Worm (Caenorhabditis elegans) whole organism, late embryonic: ENCODE measurements around the gene mak-1.

Experiments used
- C08G9.2 ChIP-seq: sonication (generic microtip); optimal IDR thresholded peaks from 2 replicates; lab custom pipeline; 2016; ENCODE audit warnings: mild to moderate bottlenecking, missing genetic modification characterization, moderate library complexity, missing compliant biosample characterization
- Y22D7AL.16 ChIP-seq: sonication (generic microtip); optimal IDR thresholded peaks from 2 replicates; lab custom pipeline; 2016; ENCODE audit warnings: missing genetic modification characterization, missing compliant biosample characterization
- ahr-1 ChIP-seq: sonication (generic microtip); optimal IDR thresholded peaks from 2 replicates; lab custom pipeline; 2016; ENCODE audit warnings: missing genetic modification characterization, missing compliant biosample characterization
- ama-1 ChIP-seq: fragments of 150-350 bp; optimal IDR thresholded peaks from 2 replicates; lab custom pipeline; 2014
- ceh-14 ChIP-seq: sonication (generic microtip); optimal IDR thresholded peaks from 2 replicates; lab custom pipeline; 2016; ENCODE audit warnings: missing genotype, missing genetic modification characterization, missing compliant biosample characterization
- ceh-18 ChIP-seq: sonication (generic microtip); optimal IDR thresholded peaks from 2 replicates; lab custom pipeline; 2016; ENCODE audit warnings: missing genetic modification characterization, missing compliant biosample characterization
- ceh-22 ChIP-seq: sonication (generic microtip); optimal IDR thresholded peaks from 2 replicates; lab custom pipeline; 2017; ENCODE audit warnings: missing biosample characterization, missing genetic modification characterization
- ceh-30 ChIP-seq: fragments of 150-350 bp; optimal IDR thresholded peaks from 2 replicates; lab custom pipeline; 2014; ENCODE audit warnings: missing biosample characterization, missing genetic modification characterization
- ceh-31 ChIP-seq: sonication (generic microtip); optimal IDR thresholded peaks from 2 replicates; lab custom pipeline; 2016; ENCODE audit warnings: missing genetic modification characterization, missing compliant biosample characterization
- ceh-34 ChIP-seq: sonication (generic microtip); optimal IDR thresholded peaks from 2 replicates; lab custom pipeline; 2016; ENCODE audit warnings: mild to moderate bottlenecking, missing genetic modification characterization, missing compliant biosample characterization
- ceh-45 ChIP-seq: fragments of 200-800 bp; sonication (Bioruptor generic); IDR thresholded peaks from 2 replicates; pipeline ENCODE4 v1.3.6; 2022; ENCODE audit warnings: missing genetic modification reagents, missing genetic modification characterization, missing compliant biosample characterization
- che-1 ChIP-seq: sonication (generic microtip); optimal IDR thresholded peaks from 2 replicates; lab custom pipeline; 2016; ENCODE audit warnings: mild to moderate bottlenecking, missing genetic modification characterization, missing compliant biosample characterization
- dmd-4 ChIP-seq: sonication (generic microtip); optimal IDR thresholded peaks from 2 replicates; lab custom pipeline; 2016; ENCODE audit warnings: borderline replicate concordance, missing genetic modification characterization, missing compliant biosample characterization
- dve-1 ChIP-seq: sonication (generic microtip); optimal IDR thresholded peaks from 2 replicates; lab custom pipeline; 2017; ENCODE audit warnings: antibody characterized with exemption, mild to moderate bottlenecking, missing genetic modification characterization, missing compliant biosample characterization
- elt-2 ChIP-seq: sonication (generic microtip); optimal IDR thresholded peaks from 2 replicates; lab custom pipeline; 2016; ENCODE audit warnings: missing genetic modification reagents, missing genetic modification characterization, missing compliant biosample characterization
- ets-4 ChIP-seq: sonication (generic microtip); optimal IDR thresholded peaks from 2 replicates; lab custom pipeline; 2016; ENCODE audit warnings: missing genetic modification characterization, missing compliant biosample characterization
- fkh-10 ChIP-seq: fragments of 150-350 bp; optimal IDR thresholded peaks from 2 replicates; lab custom pipeline; 2014; ENCODE audit warnings: missing biosample characterization, missing genetic modification reagents, missing genetic modification characterization
- fkh-6 ChIP-seq: sonication (generic microtip); optimal IDR thresholded peaks from 2 replicates; lab custom pipeline; 2016; ENCODE audit warnings: missing genetic modification characterization, missing compliant biosample characterization
- gmeb-2 ChIP-seq: sonication (generic microtip); optimal IDR thresholded peaks from 2 replicates; lab custom pipeline; 2016; ENCODE audit warnings: missing genetic modification characterization, inconsistent platforms, missing compliant biosample characterization
- hlh-13 ChIP-seq: fragments of 200-800 bp; sonication (Bioruptor generic); optimal IDR thresholded peaks from 2 replicates; lab custom pipeline; 2018; ENCODE audit warnings: mild to moderate bottlenecking, missing genetic modification characterization, missing compliant biosample characterization
- hlh-15 ChIP-seq: sonication (generic microtip); optimal IDR thresholded peaks from 2 replicates; lab custom pipeline; 2016; ENCODE audit warnings: missing genetic modification characterization, missing compliant biosample characterization
- hlh-30 ChIP-seq: sonication (generic microtip); optimal IDR thresholded peaks from 2 replicates; lab custom pipeline; 2017; ENCODE audit warnings: antibody characterized with exemption, missing genetic modification characterization, missing compliant biosample characterization; ENCODE audit not compliant: insufficient read depth
- hlh-6 ChIP-seq: sonication (generic microtip); optimal IDR thresholded peaks from 2 replicates; lab custom pipeline; 2016; ENCODE audit warnings: missing genotype, missing genetic modification characterization, missing compliant biosample characterization
- hlh-8 ChIP-seq: sonication (generic microtip); optimal IDR thresholded peaks from 2 replicates; lab custom pipeline; 2016; ENCODE audit warnings: missing genotype, missing genetic modification characterization, missing compliant biosample characterization
- lim-6 ChIP-seq: sonication (generic microtip); optimal IDR thresholded peaks from 2 replicates; lab custom pipeline; 2016; ENCODE audit warnings: missing genetic modification characterization, missing compliant biosample characterization
- lin-11 ChIP-seq: fragments of 200-800 bp; sonication (Bioruptor generic); optimal IDR thresholded peaks from 2 replicates; lab custom pipeline; 2018; ENCODE audit warnings: mild to moderate bottlenecking, missing genetic modification characterization, missing compliant biosample characterization
- mec-3 ChIP-seq: sonication (generic microtip); optimal IDR thresholded peaks from 2 replicates; lab custom pipeline; 2016; ENCODE audit warnings: borderline replicate concordance, missing genetic modification characterization, missing compliant biosample characterization
- nfya-1 ChIP-seq: sonication (generic microtip); optimal IDR thresholded peaks from 2 replicates; lab custom pipeline; 2017; ENCODE audit warnings: missing genetic modification characterization, mild to moderate bottlenecking, missing compliant biosample characterization, antibody characterized with exemption, moderate library complexity
- nhr-11 ChIP-seq: fragments of 150-350 bp; optimal IDR thresholded peaks from 2 replicates; lab custom pipeline; 2014; ENCODE audit warnings: missing biosample characterization, missing genetic modification characterization
- pag-3 ChIP-seq: sonication (generic microtip); optimal IDR thresholded peaks from 2 replicates; lab custom pipeline; 2016; ENCODE audit warnings: missing compliant biosample characterization, missing genetic modification characterization, borderline replicate concordance
- pax-1 ChIP-seq: fragments of 150-350 bp; optimal IDR thresholded peaks from 2 replicates; lab custom pipeline; 2014; ENCODE audit warnings: missing biosample characterization, missing genetic modification characterization
- pha-2 ChIP-seq: sonication (generic microtip); optimal IDR thresholded peaks from 2 replicates; lab custom pipeline; 2017; ENCODE audit warnings: mild to moderate bottlenecking, missing genetic modification characterization, missing compliant biosample characterization
- pha-4 ChIP-seq: fragments of 150-350 bp; optimal IDR thresholded peaks from 2 replicates; lab custom pipeline; 2018; ENCODE audit warnings: missing biosample characterization, missing genetic modification reagents, missing genetic modification characterization
- pqm-1 ChIP-seq: sonication (generic microtip); optimal IDR thresholded peaks from 2 replicates; lab custom pipeline; 2016; ENCODE audit warnings: missing genetic modification characterization, missing compliant biosample characterization
- rnt-1 ChIP-seq: sonication (generic microtip); optimal IDR thresholded peaks from 2 replicates; lab custom pipeline; 2016; ENCODE audit warnings: missing genetic modification characterization, missing compliant biosample characterization
- sdc-2 ChIP-seq: sonication (generic microtip); optimal IDR thresholded peaks from 2 replicates; lab custom pipeline; 2016; ENCODE audit warnings: missing genotype, missing genetic modification characterization, missing compliant biosample characterization
- sox-2 ChIP-seq: fragments of 200-800 bp; sonication (Bioruptor generic); IDR thresholded peaks from 2 replicates; pipeline ENCODE4 v1.3.6; 2022; ENCODE audit warnings: missing genetic modification reagents, missing genetic modification characterization, missing compliant biosample characterization
- syd-9 ChIP-seq: sonication (generic microtip); optimal IDR thresholded peaks from 2 replicates; lab custom pipeline; 2016; ENCODE audit warnings: mild to moderate bottlenecking, missing genetic modification characterization, moderate library complexity, missing compliant biosample characterization
- tbx-2 ChIP-seq: sonication (generic microtip); optimal IDR thresholded peaks from 2 replicates; lab custom pipeline; 2016; ENCODE audit warnings: missing genetic modification characterization, missing compliant biosample characterization
- tbx-7 ChIP-seq: sonication (generic microtip); optimal IDR thresholded peaks from 2 replicates; lab custom pipeline; 2016; ENCODE audit warnings: missing genotype, missing genetic modification characterization, missing compliant biosample characterization
- unc-3 ChIP-seq, 2 experiments: fragments of 200-800 bp in 1 of 2; sonication (Bioruptor generic) in 1 of 2; sonication (generic microtip) in 1 of 2; conservative IDR thresholded peaks in 1 of 2; optimal IDR thresholded peaks in 1 of 2; 2 replicates each; pipeline versions ENCODE4 v1.3.6 to Lab custom; 2016 to 2022; ENCODE audit warnings: missing compliant biosample characterization in 2 of 2, missing genetic modification characterization in 2 of 2, missing genetic modification reagents in 1 of 2
- unc-42 ChIP-seq: sonication (generic microtip); optimal IDR thresholded peaks from 2 replicates; lab custom pipeline; 2016; ENCODE audit warnings: missing genotype, missing genetic modification characterization, missing compliant biosample characterization
- unc-55 ChIP-seq: sonication (generic microtip); optimal IDR thresholded peaks from 2 replicates; lab custom pipeline; 2017; ENCODE audit warnings: missing biosample characterization, missing genetic modification reagents, missing genetic modification characterization
- unc-86 ChIP-seq: sonication (generic microtip); optimal IDR thresholded peaks from 2 replicates; lab custom pipeline; 2016; ENCODE audit warnings: missing genetic modification characterization, missing compliant biosample characterization
- ztf-16 ChIP-seq: sonication (generic microtip); optimal IDR thresholded peaks from 2 replicates; lab custom pipeline; 2017; ENCODE audit warnings: missing genetic modification characterization, missing compliant biosample characterization

mak-1 gene

ce11 chrII:8794072-8794471 lies 50.2 kb downstream of the mak-1 start, which contains the start of gene F07H5.7:
Gene F07H5.7, minus strand, starts transcription at chrII:8794172.
- no peak for TF ChIP-seq ama-1 (lab: Kevin White, UChicago)
- no peak for TF ChIP-seq elt-2
- no peak for TF ChIP-seq hlh-6 (tag; lab: Kevin White, UChicago)
- no peak for TF ChIP-seq ceh-14 (tag; lab: Kevin White, UChicago)
- no peak for TF ChIP-seq dve-1 (tag; lab: Kevin White, UChicago)
- TF ChIP-seq unc-86 (tag; lab: Kevin White, UChicago) = no peak
- TF ChIP-seq gmeb-2 = no peak
- TF ChIP-seq mec-3 (tag; lab: Kevin White, UChicago) = no peak
- no peak for TF ChIP-seq pha-2 (tag; lab: Kevin White, UChicago)
- no peak for TF ChIP-seq ceh-45 (GFP tag; lab: Robert Waterston, UW)
- TF ChIP-seq ets-4 (tag; lab: Kevin White, UChicago) = no peak
- TF ChIP-seq ztf-16 (tag; lab: Kevin White, UChicago) = no peak
- TF ChIP-seq hlh-13 (GFP tag; lab: Kevin White, UChicago) = no peak
- TF ChIP-seq ceh-18 (tag; lab: Kevin White, UChicago) = no peak
- no peak for TF ChIP-seq nfya-1
- TF ChIP-seq dmd-4 = no peak
- TF ChIP-seq lim-6 (tag; lab: Kevin White, UChicago) = no peak
- no peak for TF ChIP-seq tbx-7
- no peak for TF ChIP-seq unc-42 (tag; lab: Kevin White, UChicago)

ce11 chrII:8795227-8795626 lies 51.4 kb downstream of the mak-1 start:
- TF ChIP-seq hlh-8 (tag; lab: Kevin White, UChicago) (no peak), hlh-30 (tag; lab: Kevin White, UChicago) (no peak), syd-9 (no peak), mec-3 (tag; lab: Kevin White, UChicago) (no peak), nhr-11 (tag; lab: Kevin White, UChicago) (no peak), pax-1 (tag; lab: Kevin White, UChicago) (no peak), lim-6 (tag; lab: Kevin White, UChicago) (no peak), ceh-30 (tag; lab: Kevin White, UChicago) (no peak), hlh-15 (tag; lab: Kevin White, UChicago) (no peak), tbx-2 (no peak), fkh-6 (tag; lab: Kevin White, UChicago) (no peak), ceh-22 (no peak), ztf-16 (tag; lab: Kevin White, UChicago) (no peak), elt-2 (no peak), sdc-2 (tag; lab: Kevin White, UChicago) (no peak), C08G9.2 (tag; lab: Kevin White, UChicago) (no peak), pqm-1 (no peak), rnt-1 (tag; lab: Kevin White, UChicago) (no peak)

ce11 chrII:8796391-8796790 lies 52.5 kb downstream of the mak-1 start:
- TF ChIP-seq hlh-6 (tag; lab: Kevin White, UChicago) (no peak), Y22D7AL.16 (tag; lab: Kevin White, UChicago) (no peak), fkh-10 (peak; percentile 9), lim-6 (tag; lab: Kevin White, UChicago) (no peak), ceh-18 (tag; lab: Kevin White, UChicago) (peak; percentile 75), unc-42 (tag; lab: Kevin White, UChicago) (peak; percentile 77), unc-3 (GFP tag; conservative IDR thresholded peaks at IDR 0.05; lab: Robert Waterston, UW) (no peak), unc-3 (tag; optimal IDR thresholded peaks at IDR 0.05; lab: Kevin White, UChicago) (no peak), gmeb-2 (no peak), ahr-1 (tag; lab: Kevin White, UChicago) (no peak), unc-86 (tag; lab: Kevin White, UChicago) (no peak), ztf-16 (tag; lab: Kevin White, UChicago) (no peak), tbx-2 (peak; percentile 44), che-1 (tag; lab: Kevin White, UChicago) (no peak), pax-1 (tag; lab: Kevin White, UChicago) (no peak), pag-3 (tag; lab: Kevin White, UChicago) (no peak), unc-55 (no peak), pha-4 (no peak), sox-2 (no peak), dve-1 (tag; lab: Kevin White, UChicago) (no peak), nfya-1 (peak; percentile 8), hlh-8 (tag; lab: Kevin White, UChicago) (no peak), hlh-13 (GFP tag; lab: Kevin White, UChicago) (no peak), ceh-34 (tag; lab: Kevin White, UChicago) (peak; percentile 38), sdc-2 (tag; lab: Kevin White, UChicago) (no peak), lin-11 (tag; lab: Kevin White, UChicago) (no peak), elt-2 (no peak), ceh-14 (tag; lab: Kevin White, UChicago) (peak; percentile 19), ceh-31 (tag; lab: Kevin White, UChicago) (peak; percentile 23)
